Fruit fly (Drosophila melanogaster) whole organism, prepupa: ENCODE measurements around the gene CG32036.

Source experiments
- CG9139 ChIP-seq: fragments of 200-800 bp; sonication (Bioruptor generic); optimal IDR thresholded peaks from 3 replicates; lab custom pipeline; 2017; ENCODE audit warnings: missing biosample characterization, mild to moderate bottlenecking, missing genetic modification characterization
- fd59A ChIP-seq: fragments of 200-800 bp; sonication (Bioruptor generic); optimal IDR thresholded peaks from 2 replicates; lab custom pipeline; 2017; ENCODE audit warnings: missing biosample characterization, mild to moderate bottlenecking, missing genetic modification characterization, missing genetic modification reagents
- lz ChIP-seq: fragments of 200-800 bp; sonication (Bioruptor generic); optimal IDR thresholded peaks from 3 replicates; lab custom pipeline; 2016; ENCODE audit warnings: missing biosample characterization, missing genetic modification characterization

DNA sequence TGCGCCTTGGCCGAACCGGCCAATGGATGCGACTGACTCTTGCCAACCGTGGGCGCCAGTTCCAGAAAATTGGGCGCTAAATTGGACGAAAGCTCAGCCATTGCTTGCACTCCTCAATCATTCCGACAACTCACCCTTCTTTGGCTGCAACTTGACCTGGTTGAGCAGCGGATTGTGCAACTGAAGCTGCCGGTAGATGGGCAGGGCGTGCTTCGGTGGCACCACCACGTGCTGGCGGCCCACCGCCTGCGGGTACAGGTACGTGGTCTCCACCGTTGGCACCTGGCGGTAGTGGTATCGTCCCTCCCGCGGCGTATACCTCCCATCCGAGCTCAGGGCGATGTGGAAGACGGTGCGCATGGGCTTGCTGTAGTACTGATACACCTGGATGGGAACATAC is 1.4 kb upstream of the CG32036 start:
- TF ChIP-seq fd59A (GFP tag; lab: Kevin White, UChicago) = no peak
- no peak for TF ChIP-seq lz (GFP tag; lab: Kevin White, UChicago)
- no peak for TF ChIP-seq CG9139
